Fruit fly (Drosophila melanogaster) whole organism, adult: ENCODE results near the gene CG12477.

ENCODE experiments used
- CG11617 ChIP-seq: fragments of 200-800 bp; sonication (Bioruptor generic); optimal IDR thresholded peaks from 2 replicates; lab custom pipeline; 2017; ENCODE audit warnings: mild to moderate bottlenecking, missing biosample characterization, missing genetic modification reagents, missing genetic modification characterization
- CG12768 ChIP-seq: fragments of 200-800 bp; sonication (Bioruptor generic); optimal IDR thresholded peaks from 2 replicates; lab custom pipeline; 2017; ENCODE audit warnings: missing biosample characterization, missing genetic modification characterization, mild to moderate bottlenecking, moderate library complexity, missing genetic modification reagents
- CG14711 ChIP-seq: fragments of 200-800 bp; sonication (Bioruptor generic); optimal IDR thresholded peaks from 2 replicates; lab custom pipeline; 2018; ENCODE audit warnings: missing biosample characterization, mild to moderate bottlenecking, missing genetic modification characterization, moderate library complexity
- CG1620 ChIP-seq: fragments of 200-800 bp; sonication (Bioruptor generic); optimal IDR thresholded peaks from 2 replicates; lab custom pipeline; 2016; ENCODE audit warnings: missing biosample characterization, missing genetic modification characterization
- CG33017 ChIP-seq: fragments of 200-800 bp; sonication (Bioruptor generic); optimal IDR thresholded peaks from 2 replicates; lab custom pipeline; 2018; ENCODE audit warnings: missing biosample characterization, mild to moderate bottlenecking, missing genetic modification characterization, moderate library complexity
- CG5204 ChIP-seq: fragments of 200-800 bp; sonication (Bioruptor generic); optimal IDR thresholded peaks from 2 replicates; lab custom pipeline; 2016; ENCODE audit warnings: missing biosample characterization, missing genetic modification characterization
- CG7045 ChIP-seq: fragments of 200-800 bp; sonication (Bioruptor generic); optimal IDR thresholded peaks from 2 replicates; lab custom pipeline; 2017; ENCODE audit warnings: missing biosample characterization, mild to moderate bottlenecking, missing genetic modification characterization
- CG7101 ChIP-seq: fragments of 200-800 bp; sonication (Bioruptor generic); optimal IDR thresholded peaks from 2 replicates; lab custom pipeline; 2018; ENCODE audit warnings: missing biosample characterization, mild to moderate bottlenecking, missing genetic modification characterization, moderate library complexity
- Clk ChIP-seq: fragments of 200-800 bp; sonication (Bioruptor generic); optimal IDR thresholded peaks from 2 replicates; lab custom pipeline; 2017; ENCODE audit warnings: missing biosample characterization, missing genetic modification characterization
- Crg-1 ChIP-seq: fragments of 200-800 bp; sonication (Bioruptor generic); optimal IDR thresholded peaks from 2 replicates; lab custom pipeline; 2016; ENCODE audit warnings: missing biosample characterization, missing genetic modification characterization
- Hr96 ChIP-seq: fragments of 200-800 bp; sonication (Bioruptor generic); optimal IDR thresholded peaks from 2 replicates; lab custom pipeline; 2016; ENCODE audit warnings: missing biosample characterization, missing genetic modification characterization
- Mnt ChIP-seq: fragments of 200-800 bp; sonication (Bioruptor generic); optimal IDR thresholded peaks from 2 replicates; lab custom pipeline; 2016; ENCODE audit warnings: missing biosample characterization, mild to moderate bottlenecking, missing genetic modification characterization
- bab1 ChIP-seq: fragments of 200-800 bp; sonication (Bioruptor generic); optimal IDR thresholded peaks from 3 replicates; lab custom pipeline; 2019; ENCODE audit warnings: missing biosample characterization, mild to moderate bottlenecking, missing genetic modification characterization, moderate library complexity
- cic ChIP-seq: fragments of 200-800 bp; sonication (Bioruptor generic); optimal IDR thresholded peaks from 2 replicates; lab custom pipeline; 2017; ENCODE audit warnings: missing biosample characterization, mild to moderate bottlenecking, missing genetic modification characterization, moderate library complexity
- cnc ChIP-seq, 2 experiments: fragments of >200 bp; optimal IDR thresholded peaks; 2 replicates each; lab custom pipeline; 2017
- kay ChIP-seq: fragments of 200-800 bp; sonication (Bioruptor generic); peaks from one replicate; lab custom pipeline; 2016; ENCODE audit warnings: missing biosample characterization, missing genetic modification characterization, borderline replicate concordance
- ovo ChIP-seq: fragments of 200-800 bp; sonication (Bioruptor generic); optimal IDR thresholded peaks from 2 replicates; lab custom pipeline; 2016; ENCODE audit warnings: missing biosample characterization, missing genetic modification characterization
- pad ChIP-seq: fragments of 200-800 bp; sonication (Bioruptor generic); optimal IDR thresholded peaks from 3 replicates; lab custom pipeline; 2017; ENCODE audit warnings: missing biosample characterization, missing genetic modification characterization, mild to moderate bottlenecking, moderate library complexity, missing genetic modification reagents
- tj ChIP-seq: fragments of 200-800 bp; sonication (Bioruptor generic); optimal IDR thresholded peaks from 3 replicates; lab custom pipeline; 2017; ENCODE audit warnings: missing biosample characterization, mild to moderate bottlenecking, missing genetic modification characterization, moderate library complexity
- toe ChIP-seq: fragments of 200-800 bp; sonication (Bioruptor generic); optimal IDR thresholded peaks from 2 replicates; lab custom pipeline; 2016; ENCODE audit warnings: missing biosample characterization, missing genetic modification characterization

CG12477 gene

DNA sequence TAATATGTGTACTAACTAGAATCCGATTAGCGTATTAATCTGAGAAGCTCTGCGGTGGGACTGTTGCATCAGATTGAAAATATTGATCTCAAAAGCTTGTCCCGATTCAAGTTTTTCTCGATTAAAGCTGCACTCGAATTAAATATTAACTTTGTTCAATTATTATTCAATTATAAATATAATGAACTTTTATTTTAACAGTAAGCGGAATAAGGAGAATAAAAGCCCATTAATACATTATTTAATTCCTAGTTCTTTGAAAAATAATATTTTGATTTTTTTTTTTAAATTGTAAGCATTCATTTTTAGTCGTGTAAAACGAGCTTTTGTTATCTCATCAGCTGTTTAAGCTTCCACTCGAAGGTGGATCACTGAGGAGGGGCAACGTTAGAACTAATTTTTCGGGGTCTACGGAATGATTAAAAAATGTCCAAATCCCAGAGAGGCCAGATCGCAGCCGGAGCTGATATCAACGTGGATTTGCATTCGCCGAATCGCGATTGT is 47.7 kb downstream of the CG12477 start, which contains the start of the genes GNBP2 and GNBP1:
Gene GNBP2, minus strand, starts transcription at position 51 of the 504 bp plus-strand sequence.
Gene GNBP1, plus strand, starts transcription at position 438 of the 504 bp plus-strand sequence.
- peak; percentile 64 for TF ChIP-seq pad (GFP tag; lab: Kevin White, UChicago)
- no peak for TF ChIP-seq Hr96 (GFP tag; lab: Kevin White, UChicago)
- TF ChIP-seq Crg-1 (GFP tag; lab: Kevin White, UChicago), result peak; percentile 33
- TF ChIP-seq CG12768, result peak; percentile 74
- TF ChIP-seq ovo, result no peak
- TF ChIP-seq kay (GFP tag; lab: Kevin White, UChicago), result no peak
- peak; percentile 13 for TF ChIP-seq Mnt
- TF ChIP-seq toe (GFP tag; lab: Kevin White, UChicago), result no peak
- peak; percentile 55 for TF ChIP-seq tj (GFP tag; lab: Kevin White, UChicago)
- TF ChIP-seq CG7101 (tag; lab: Kevin White, UChicago), result peak; percentile 92
- peak; percentile 2 for TF ChIP-seq Clk
- peak; percentile 95 for TF ChIP-seq CG33017 (tag; lab: Kevin White, UChicago)
- TF ChIP-seq bab1, result peak; percentile 34
- no peak for TF ChIP-seq CG5204 (GFP tag; lab: Kevin White, UChicago)
- peak; percentile 72 for TF ChIP-seq CG11617
- peak; percentile 26 for TF ChIP-seq cic (GFP tag; lab: Kevin White, UChicago)
- no peak for TF ChIP-seq CG1620 (GFP tag; lab: Kevin White, UChicago)
- peak; percentile 76 for TF ChIP-seq CG7045 (GFP tag; lab: Kevin White, UChicago)
- TF ChIP-seq CG14711 (tag; lab: Kevin White, UChicago), result peak; percentile 90
- TF ChIP-seq cnc (optimal IDR thresholded peaks at IDR 0.05; lab: Kevin White, UChicago), result no peak

DNA sequence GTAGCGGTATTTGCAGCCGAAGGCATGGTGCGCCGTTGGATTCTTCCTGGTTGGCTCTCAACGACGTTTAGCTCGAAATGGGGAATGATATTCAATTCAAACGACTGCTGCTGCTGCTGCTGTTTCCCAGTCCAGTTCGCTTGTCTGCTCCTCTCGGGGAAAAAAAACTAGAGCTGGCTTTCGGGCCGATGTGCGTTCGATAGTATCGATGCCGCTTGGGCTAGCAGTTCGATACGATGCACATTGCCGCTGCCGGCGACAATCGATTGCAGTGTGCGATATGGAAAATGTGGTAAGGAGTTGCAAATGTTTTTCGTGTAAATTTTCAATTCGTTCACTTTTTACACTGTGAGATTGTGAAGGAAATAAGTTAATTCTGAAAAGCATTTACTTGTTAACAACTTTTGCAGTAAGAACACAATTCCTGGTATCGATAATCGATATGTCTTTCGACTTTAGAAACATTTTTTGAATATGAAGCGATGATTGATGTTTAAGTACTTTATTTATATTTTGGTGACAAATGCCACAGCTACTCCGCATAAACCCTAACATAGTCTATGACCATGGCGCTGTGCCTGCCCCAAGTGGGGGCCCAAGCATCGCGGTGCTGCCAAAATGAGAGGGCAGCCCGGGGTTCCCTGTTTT is 50.0 kb downstream of the CG12477 start, which contains the start of gene Capr:
Gene Capr, minus strand, starts transcription at position 339 of the 648 bp plus-strand sequence.
- TF ChIP-seq CG11617 (no peak), Mnt (peak; percentile 43), CG14711 (tag; lab: Kevin White, UChicago) (peak; percentile 1), ovo (no peak), cnc (optimal IDR thresholded peaks at IDR 0.05; lab: Kevin White, UChicago) (no peak), Crg-1 (GFP tag; lab: Kevin White, UChicago) (peak; percentile 31), pad (GFP tag; lab: Kevin White, UChicago) (peak; percentile 29), kay (GFP tag; lab: Kevin White, UChicago) (no peak), Clk (no peak), CG12768 (peak; percentile 41), Hr96 (GFP tag; lab: Kevin White, UChicago) (peak; percentile 61), CG33017 (tag; lab: Kevin White, UChicago) (peak; percentile 12), tj (GFP tag; lab: Kevin White, UChicago) (no peak), CG5204 (GFP tag; lab: Kevin White, UChicago) (no peak), toe (GFP tag; lab: Kevin White, UChicago) (peak; percentile 24), CG1620 (GFP tag; lab: Kevin White, UChicago) (peak; percentile 58), bab1 (peak; percentile 47), cic (GFP tag; lab: Kevin White, UChicago) (peak; percentile 4), CG7101 (tag; lab: Kevin White, UChicago) (peak; percentile 31), CG7045 (GFP tag; lab: Kevin White, UChicago) (no peak)

DNA sequence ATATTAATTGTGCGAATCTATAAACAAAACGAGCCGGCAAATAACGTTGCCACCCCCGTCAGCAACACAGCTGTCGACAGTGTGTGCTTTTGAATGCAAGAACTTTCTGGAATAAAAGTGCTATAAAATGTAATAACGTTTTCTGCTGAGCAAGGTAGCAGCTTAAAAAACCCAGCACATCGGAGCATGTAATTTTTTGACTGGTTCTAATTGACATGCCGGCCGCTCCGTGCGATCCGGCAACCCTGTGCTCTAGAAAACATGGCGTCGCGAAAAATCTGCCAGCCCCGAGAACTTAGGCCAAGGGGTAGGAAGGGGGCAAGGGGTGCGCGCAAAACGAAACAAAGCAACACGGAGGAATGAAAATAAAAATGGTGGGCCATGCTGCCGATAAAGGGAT is 50.9 kb downstream of the CG12477 start:
- TF ChIP-seq CG14711 (tag; lab: Kevin White, UChicago) (peak; percentile 6), CG7045 (GFP tag; lab: Kevin White, UChicago) (peak; percentile 36), ovo (no peak), toe (GFP tag; lab: Kevin White, UChicago) (peak; percentile 20), cnc (optimal IDR thresholded peaks at IDR 0.05; lab: Kevin White, UChicago) (no peak), Clk (no peak), Hr96 (GFP tag; lab: Kevin White, UChicago) (peak; percentile 57), CG1620 (GFP tag; lab: Kevin White, UChicago) (peak; percentile 44), CG11617 (peak; percentile 71), CG7101 (tag; lab: Kevin White, UChicago) (peak; percentile 41), kay (GFP tag; lab: Kevin White, UChicago) (no peak), Mnt (peak; percentile 83), pad (GFP tag; lab: Kevin White, UChicago) (peak; percentile 36), CG33017 (tag; lab: Kevin White, UChicago) (no peak), CG12768 (peak; percentile 35), bab1 (peak; percentile 58), CG5204 (GFP tag; lab: Kevin White, UChicago) (no peak), Crg-1 (GFP tag; lab: Kevin White, UChicago) (no peak), tj (GFP tag; lab: Kevin White, UChicago) (peak; percentile 40), cic (GFP tag; lab: Kevin White, UChicago) (no peak)
